Fruit fly (Drosophila melanogaster) Kc167 (cell line): ENCODE data around the gene CG3040.

Experiments used
- Myc ChIP-seq: fragments of >200 bp; optimal IDR thresholded peaks from 2 replicates; lab custom pipeline; 2017; ENCODE audit warnings: missing external identifiers
- Sin3A ChIP-seq: fragments of >200 bp; optimal IDR thresholded peaks from 2 replicates; lab custom pipeline; 2018; ENCODE audit warnings: missing external identifiers
- h ChIP-seq: fragments of >200 bp; optimal IDR thresholded peaks from 3 replicates; lab custom pipeline; 2018; ENCODE audit warnings: missing external identifiers
- psq ChIP-seq: fragments of >200 bp; optimal IDR thresholded peaks from 2 replicates; lab custom pipeline; 2017; ENCODE audit warnings: missing external identifiers

dm6 chrX:7005444-7005843, 32.3 kb upstream of the CG3040 start:
- no peak for TF ChIP-seq Sin3A
- TF ChIP-seq psq (lab: Kevin White, UChicago): no peak
- no peak for TF ChIP-seq h (lab: Kevin White, UChicago)
- no peak for TF ChIP-seq Myc
